Fruit fly (Drosophila melanogaster): ENCODE measurements around the gene CG4186.

Gene CG4186

dm6 chr3L:20771891-20772646 lies 2.7 kb downstream of the CG4186 start (continued):
- TF ChIP-seq Fer1 (GFP tag; optimal IDR thresholded peaks at IDR 0.05) (peak; percentile 82), Nf-YA (GFP tag; IDR thresholded peaks at IDR 0.05) (peak; percentile 66), odd (GFP tag; optimal IDR thresholded peaks at IDR 0.05) (peak; percentile 55), zfh2 (GFP tag; optimal IDR thresholded peaks at IDR 0.05) (peak; percentile 64), CG43689 (GFP tag; IDR thresholded peaks at IDR 0.05) (no peak), zen (tag; optimal IDR thresholded peaks at IDR 0.05) (peak; percentile 77), danr (GFP tag; IDR thresholded peaks at IDR 0.05) (peak; percentile 55), unpg (GFP tag; optimal IDR thresholded peaks at IDR 0.05) (peak; percentile 85), trh (GFP tag; optimal IDR thresholded peaks at IDR 0.05) (peak; percentile 16), HHEX (GFP tag; optimal IDR thresholded peaks at IDR 0.05) (peak; percentile 81), maf-S (GFP tag; optimal IDR thresholded peaks at IDR 0.05) (peak; percentile 65), CG18599 (GFP tag; optimal IDR thresholded peaks at IDR 0.05) (peak; percentile 81), CG7556 (GFP tag; optimal IDR thresholded peaks at IDR 0.05) (peak; percentile 82), seq (GFP tag; IDR thresholded peaks at IDR 0.05) (peak; percentile 78), CG11398 (GFP tag; optimal IDR thresholded peaks at IDR 0.05) (peak; percentile 70), row (GFP tag; IDR thresholded peaks at IDR 0.05) (peak; percentile 88), CG11093 (GFP tag; IDR thresholded peaks at IDR 0.05) (peak; percentile 49; the same call in 1 of the 3 replicates), chinmo (GFP tag; IDR thresholded peaks at IDR 0.05; ENCODE audit: partially characterized antibody) (no peak), ash1 (GFP tag; optimal IDR thresholded peaks at IDR 0.05) (peak; percentile 52), Lpt (GFP tag; optimal IDR thresholded peaks at IDR 0.05) (no peak), MTF-1 (GFP tag; optimal IDR thresholded peaks at IDR 0.05; ENCODE audit: borderline replicate concordance) (peak; percentile 57), CG4282 (GFP tag; optimal IDR thresholded peaks at IDR 0.05) (no peak), CG7372 (GFP tag; IDR thresholded peaks at IDR 0.05) (peak; percentile 55; the same call in 1 of the 2 replicates), dm (GFP tag; optimal IDR thresholded peaks at IDR 0.05) (no peak), sisA (GFP tag; IDR thresholded peaks at IDR 0.05) (peak; percentile 66), D (optimal IDR thresholded peaks at IDR 0.05) (no peak), D (GFP tag; optimal IDR thresholded peaks at IDR 0.05) (peak; percentile 56), CG31388 (GFP tag; optimal IDR thresholded peaks at IDR 0.05) (peak; percentile 32), CG2116 (GFP tag; optimal IDR thresholded peaks at IDR 0.05) (peak; percentile 72), Abd-B (GFP tag; optimal IDR thresholded peaks at IDR 0.05) (peak; percentile 51), CG30431 (GFP tag; optimal IDR thresholded peaks at IDR 0.05) (peak; percentile 48), cwo (GFP tag; optimal IDR thresholded peaks at IDR 0.05) (peak; percentile 67), Chrac-16 (GFP tag; optimal IDR thresholded peaks at IDR 0.05) (peak; percentile 73), NK7.1 (GFP tag; optimal IDR thresholded peaks at IDR 0.05) (peak; percentile 13), ERR (GFP tag; optimal IDR thresholded peaks at IDR 0.05) (peak; percentile 44), ab (GFP tag; optimal IDR thresholded peaks at IDR 0.05) (no peak), Oaz (GFP tag; IDR thresholded peaks at IDR 0.05) (peak; percentile 59; the same call in 1 of the 2 replicates), schlank (tag; optimal IDR thresholded peaks at IDR 0.05) (peak; percentile 50), mirr (GFP tag; optimal IDR thresholded peaks at IDR 0.05) (peak; percentile 45), Antp (GFP tag; optimal IDR thresholded peaks at IDR 0.05) (peak; percentile 65), CG8765 (GFP tag; IDR thresholded peaks at IDR 0.05) (no peak), CG17328 (GFP tag; IDR thresholded peaks at IDR 0.05) (peak; percentile 85), CG6689 (GFP tag; IDR thresholded peaks at IDR 0.05) (peak; percentile 76), CG31441 (GFP tag; IDR thresholded peaks at IDR 0.05) (peak; percentile 81), CG15011 (GFP tag; optimal IDR thresholded peaks at IDR 0.05) (peak; percentile 37), fu2 (GFP tag; optimal IDR thresholded peaks at IDR 0.05) (peak; percentile 2), btn (GFP tag; optimal IDR thresholded peaks at IDR 0.05) (peak; percentile 65), CG18262 (tag; optimal IDR thresholded peaks at IDR 0.05) (peak; percentile 86), CG13424 (tag; optimal IDR thresholded peaks at IDR 0.05) (peak; percentile 60), gt (GFP tag; IDR thresholded peaks at IDR 0.05) (no peak)
